Worm (Caenorhabditis elegans): ENCODE results near the gene col-146.

- TF ChIP-seq flt-1 (GFP tag; IDR thresholded peaks at IDR 0.05) (no peak), cog-1 (tag; optimal IDR thresholded peaks at IDR 0.05) (no peak), tab-1 (GFP tag; IDR thresholded peaks at IDR 0.05) (no peak), klf-2 (GFP tag; conservative IDR thresholded peaks at IDR 0.05) (no peak), T22C8.4 (GFP tag; IDR thresholded peaks at IDR 0.05) (no peak), ztf-23 (GFP tag; IDR thresholded peaks at IDR 0.05) (no peak)
Measured at ce11 chrV:9651294-9651693, 21.6 kb downstream of the col-146 start, which contains the start of gene T06E4.21.
